Fruit fly (Drosophila melanogaster) whole organism, prepupa: ENCODE measurements around the gene RabGGTa.

Source experiments
- CG16779 ChIP-seq: fragments of 200-800 bp; sonication (Bioruptor generic); optimal IDR thresholded peaks from 3 replicates; lab custom pipeline; 2017; ENCODE audit warnings: missing biosample characterization, mild to moderate bottlenecking, missing genetic modification characterization
- Ets96B ChIP-seq: fragments of 200-800 bp; optimal IDR thresholded peaks from 2 replicates; lab custom pipeline; 2019; ENCODE audit warnings: missing biosample characterization, mild to moderate bottlenecking, missing genetic modification characterization, moderate library complexity
- Hr4 ChIP-seq: fragments of 200-800 bp; sonication (Bioruptor generic); optimal IDR thresholded peaks from 3 replicates; lab custom pipeline; 2016; ENCODE audit warnings: missing biosample characterization, missing genetic modification characterization
- Sox15 ChIP-seq: fragments of 200-800 bp; sonication (Bioruptor generic); optimal IDR thresholded peaks from 3 replicates; lab custom pipeline; 2016; ENCODE audit warnings: missing biosample characterization, missing genetic modification characterization
- fd85E ChIP-seq: fragments of 200-800 bp; sonication (Bioruptor generic); optimal IDR thresholded peaks from 3 replicates; lab custom pipeline; 2016; ENCODE audit warnings: missing biosample characterization, missing genetic modification characterization
- svp ChIP-seq: fragments of 200-800 bp; sonication (Bioruptor generic); peaks from one replicate; lab custom pipeline; 2016; ENCODE audit warnings: missing biosample characterization, missing genetic modification characterization

- TF ChIP-seq Hr4: no peak
- TF ChIP-seq CG16779: no peak
- no peak for TF ChIP-seq fd85E (GFP tag; lab: Kevin White, UChicago)
- TF ChIP-seq svp (GFP tag; lab: Kevin White, UChicago): no peak
- TF ChIP-seq Sox15 (GFP tag; lab: Kevin White, UChicago): no peak
- no peak for TF ChIP-seq Ets96B
Measured at dm6 chr3R:5138889-5139288, 11.0 kb downstream of the RabGGTa start, which contains the start of gene CG12589.
